Fruit fly (Drosophila melanogaster) whole organism, wandering third instar larva: Measurements from ENCODE around the gene Nup107.

Experiments used
- Abd-B ChIP-seq: fragments of >200 bp; optimal IDR thresholded peaks from 2 replicates; lab custom pipeline; 2017; ENCODE audit warnings: missing biosample characterization, missing genetic modification characterization
- CG32264 ChIP-seq: fragments of 200-800 bp; sonication (Bioruptor generic); optimal IDR thresholded peaks from 2 replicates; lab custom pipeline; 2016; ENCODE audit warnings: missing biosample characterization, missing genetic modification characterization
- CG9705 ChIP-seq: fragments of 200-800 bp; sonication (Bioruptor generic); optimal IDR thresholded peaks from 2 replicates; lab custom pipeline; 2018; ENCODE audit warnings: missing biosample characterization, mild to moderate bottlenecking, missing genetic modification characterization
- CrebA ChIP-seq: fragments of 200-800 bp; sonication (Bioruptor generic); optimal IDR thresholded peaks from 2 replicates; lab custom pipeline; 2016; ENCODE audit warnings: missing biosample characterization, mild to moderate bottlenecking, missing genetic modification characterization, borderline replicate concordance
- Dif ChIP-seq: fragments of 200-275, 200-300 bp; sonication (Bioruptor generic); optimal IDR thresholded peaks from 2 replicates; lab custom pipeline; 2018; ENCODE audit warnings: missing biosample characterization, missing genetic modification characterization; ENCODE audit not compliant: partially characterized antibody
- HLH106 ChIP-seq: fragments of 200-800 bp; optimal IDR thresholded peaks from 3 replicates; lab custom pipeline; 2019; ENCODE audit warnings: missing biosample characterization, mild to moderate bottlenecking, missing genetic modification characterization, moderate library complexity
- Hnf4 ChIP-seq: fragments of 200-800 bp; sonication (Bioruptor generic); optimal IDR thresholded peaks from 2 replicates; lab custom pipeline; 2016; ENCODE audit warnings: missing biosample characterization, mild to moderate bottlenecking, missing genetic modification characterization
- Hr83 ChIP-seq: fragments of 200-300 bp; sonication (Bioruptor generic); optimal IDR thresholded peaks from 2 replicates; lab custom pipeline; 2016; ENCODE audit warnings: missing biosample characterization, mild to moderate bottlenecking, missing genetic modification characterization, moderate library complexity; ENCODE audit not compliant: poor library complexity, severe bottlenecking
- Jra ChIP-seq: sonication (Bioruptor generic); optimal IDR thresholded peaks from 2 replicates; lab custom pipeline; 2016; ENCODE audit warnings: missing biosample characterization, missing genetic modification characterization
- Mio ChIP-seq: sonication (Bioruptor generic); optimal IDR thresholded peaks from 2 replicates; lab custom pipeline; 2016; ENCODE audit warnings: missing biosample characterization, missing genetic modification characterization
- Myc ChIP-seq: fragments of >200 bp; optimal IDR thresholded peaks from 2 replicates; lab custom pipeline; 2017
- N ChIP-seq: fragments of >200 bp; optimal IDR thresholded peaks from 2 replicates; lab custom pipeline; 2018; ENCODE audit warnings: missing biosample characterization, missing external identifiers, missing genetic modification characterization
- OdsH ChIP-seq: fragments of 200-800 bp; sonication (Bioruptor generic); optimal IDR thresholded peaks from 2 replicates; lab custom pipeline; 2016; ENCODE audit warnings: missing biosample characterization, mild to moderate bottlenecking, missing genetic modification characterization
- Rel ChIP-seq, 2 experiments: fragments of 200-800 bp; sonication (Bioruptor generic) in 1 of 2; optimal IDR thresholded peaks; 2 replicates in 1 of 2; 3 replicates in 1 of 2; lab custom pipeline; 2016 to 2019; ENCODE audit warnings: mild to moderate bottlenecking in 2 of 2, missing biosample characterization in 2 of 2, missing genetic modification characterization in 2 of 2, moderate library complexity in 1 of 2
- Sp1 ChIP-seq: fragments of 200-800 bp; sonication (Bioruptor generic); optimal IDR thresholded peaks from 3 replicates; lab custom pipeline; 2019; ENCODE audit warnings: missing biosample characterization, mild to moderate bottlenecking, missing genetic modification characterization, moderate library complexity
- Vsx2 ChIP-seq: fragments of 200-300, 225-300 bp; sonication (Bioruptor generic); optimal IDR thresholded peaks from 2 replicates; lab custom pipeline; 2018; ENCODE audit warnings: missing biosample characterization, missing genetic modification characterization; ENCODE audit not compliant: partially characterized antibody
- br ChIP-seq: fragments of 200-800 bp; sonication (Bioruptor generic); optimal IDR thresholded peaks from 2 replicates; lab custom pipeline; 2016; ENCODE audit warnings: missing biosample characterization, missing genetic modification characterization
- brk ChIP-seq: fragments of 200-800 bp; sonication (Bioruptor generic); optimal IDR thresholded peaks from 2 replicates; lab custom pipeline; 2016; ENCODE audit warnings: missing biosample characterization, mild to moderate bottlenecking, missing genetic modification characterization
- dl ChIP-seq, 2 experiments: fragments of 175-275, 200-275 bp in 1 of 2; fragments of 200-275 bp in 1 of 2; sonication (Bioruptor generic); optimal IDR thresholded peaks; lab custom pipeline; 2018; ENCODE audit warnings: mild to moderate bottlenecking in 2 of 2, missing biosample characterization in 2 of 2, missing genetic modification characterization in 2 of 2, moderate library complexity in 2 of 2; ENCODE audit not compliant: partially characterized antibody in 2 of 2, insufficient read depth in 1 of 2
- dmrt93B ChIP-seq: fragments of 200-800 bp; sonication (Bioruptor generic); optimal IDR thresholded peaks from 2 replicates; lab custom pipeline; 2018; ENCODE audit warnings: missing biosample characterization, mild to moderate bottlenecking, missing genetic modification characterization
- dsf ChIP-seq: sonication (Bioruptor generic); optimal IDR thresholded peaks from 2 replicates; lab custom pipeline; 2016; ENCODE audit warnings: missing biosample characterization, missing genetic modification characterization, borderline replicate concordance
- ey ChIP-seq: fragments of 200-800 bp; sonication (Bioruptor generic); optimal IDR thresholded peaks from 2 replicates; lab custom pipeline; 2016; ENCODE audit warnings: missing biosample characterization, missing genetic modification characterization
- foxo ChIP-seq, 2 experiments: fragments of 200-800 bp; sonication (Bioruptor generic); optimal IDR thresholded peaks; 2 replicates in 1 of 2; 3 replicates in 1 of 2; lab custom pipeline; 2016 to 2017; ENCODE audit warnings: missing biosample characterization in 2 of 2, missing genetic modification characterization in 2 of 2
- fru ChIP-seq: fragments of 200-800 bp; sonication (Bioruptor generic); optimal IDR thresholded peaks from 3 replicates; lab custom pipeline; 2016; ENCODE audit warnings: missing biosample characterization, mild to moderate bottlenecking, missing genetic modification characterization
- h ChIP-seq: fragments of 200-800 bp; sonication (Bioruptor generic); optimal IDR thresholded peaks from 3 replicates; lab custom pipeline; 2016; ENCODE audit warnings: missing biosample characterization, mild to moderate bottlenecking, missing genetic modification characterization
- jim ChIP-seq: fragments of 175-275, 200-325 bp; sonication (Bioruptor generic); optimal IDR thresholded peaks from 2 replicates; lab custom pipeline; 2016; ENCODE audit warnings: missing biosample characterization, mild to moderate bottlenecking, missing genetic modification characterization
- lola ChIP-seq: fragments of >200 bp; optimal IDR thresholded peaks from 2 replicates; lab custom pipeline; 2017; ENCODE audit warnings: missing biosample characterization, missing genetic modification characterization
- rgr ChIP-seq: fragments of 200-800 bp; sonication (Bioruptor generic); optimal IDR thresholded peaks from 3 replicates; lab custom pipeline; 2016; ENCODE audit warnings: missing biosample characterization, mild to moderate bottlenecking, missing genetic modification characterization
- sv ChIP-seq: fragments of 200-800 bp; sonication (Bioruptor generic); optimal IDR thresholded peaks from 3 replicates; lab custom pipeline; 2016; ENCODE audit warnings: missing biosample characterization, missing genetic modification characterization
- woc ChIP-seq: sonication (Bioruptor generic); optimal IDR thresholded peaks from 2 replicates; lab custom pipeline; 2016; ENCODE audit warnings: missing biosample characterization, mild to moderate bottlenecking, missing genetic modification characterization

The Nup107 gene

dm6 chr2L:10767597-10768188 lies 31.8 kb upstream of the Nup107 start, which contains the start of gene Ubc2:
Gene Ubc2, minus strand, starts transcription at chr2L:10768006.
- TF ChIP-seq CG9705 (GFP tag; lab: Kevin White, UChicago), result no peak
- no peak for TF ChIP-seq Rel (GFP tag; optimal IDR thresholded peaks at IDR 0.05; lab: Kevin White, UChicago)
- peak; percentile 22 for TF ChIP-seq Rel (tag; optimal IDR thresholded peaks at IDR 0.05; lab: Kevin White, UChicago)
- no peak for TF ChIP-seq Abd-B (GFP tag; lab: Kevin White, UChicago)
- TF ChIP-seq lola, result no peak
- TF ChIP-seq jim (GFP tag; lab: Kevin White, UChicago), result no peak
- no peak for TF ChIP-seq ey (GFP tag; lab: Kevin White, UChicago)
- TF ChIP-seq Hnf4 (GFP tag; lab: Kevin White, UChicago), result no peak
- TF ChIP-seq Dif (GFP tag; lab: Kevin White, UChicago), result no peak
- TF ChIP-seq fru (GFP tag; lab: Kevin White, UChicago), result no peak
- no peak for TF ChIP-seq Mio
- no peak for TF ChIP-seq br (GFP tag; lab: Kevin White, UChicago)
- TF ChIP-seq Myc (lab: Kevin White, UChicago), result no peak
- no peak for TF ChIP-seq foxo (GFP tag; optimal IDR thresholded peaks at IDR 0.05; lab: Kevin White, UChicago)
- TF ChIP-seq sv (GFP tag; lab: Kevin White, UChicago), result peak; percentile 12
- TF ChIP-seq dmrt93B (GFP tag; lab: Kevin White, UChicago), result no peak
- TF ChIP-seq Hr83 (GFP tag; lab: Kevin White, UChicago), result peak; percentile 62
- no peak for TF ChIP-seq CG32264 (GFP tag; lab: Kevin White, UChicago)
- TF ChIP-seq Sp1 (GFP tag; lab: Kevin White, UChicago), result no peak
- TF ChIP-seq N (GFP tag; lab: Kevin White, UChicago), result no peak
- TF ChIP-seq Vsx2 (GFP tag; lab: Kevin White, UChicago), result no peak
- peak; percentile 14 for TF ChIP-seq rgr
- TF ChIP-seq brk (GFP tag; lab: Kevin White, UChicago), result no peak

- no peak for TF ChIP-seq dl (GFP tag; optimal IDR thresholded peaks at IDR 0.05; lab: Kevin White, UChicago; ENCODE audit: insufficient read depth in 1 of 2, partially characterized antibody in 2 of 2)
- TF ChIP-seq Sp1 (GFP tag; lab: Kevin White, UChicago), result peak; percentile 43
- TF ChIP-seq brk (GFP tag; lab: Kevin White, UChicago), result no peak
- peak; percentile 27 for TF ChIP-seq fru (GFP tag; lab: Kevin White, UChicago)
- TF ChIP-seq HLH106 (tag; lab: Kevin White, UChicago), result peak; percentile 11
- TF ChIP-seq dsf (GFP tag; lab: Kevin White, UChicago), result no peak
- TF ChIP-seq Jra (GFP tag; lab: Kevin White, UChicago), result no peak
- no peak for TF ChIP-seq CrebA (GFP tag; lab: Kevin White, UChicago)
- TF ChIP-seq OdsH (GFP tag; lab: Kevin White, UChicago), result peak; percentile 17
- TF ChIP-seq h (GFP tag; lab: Kevin White, UChicago), result peak; percentile 22
- TF ChIP-seq foxo (GFP tag; optimal IDR thresholded peaks at IDR 0.05; lab: Kevin White, UChicago), result peak in 1 of 2 experiments; percentile 22
- TF ChIP-seq woc (GFP tag; lab: Kevin White, UChicago), result no peak
These were observed 24.7 kb upstream of the Nup107 start, which contains the start of gene CG6495 for dm6 chr2L:10760422-10761166. Gene CG6495, plus strand, starts transcription at chr2L:10761116.

dm6 chr2L:10759624-10760023 lies 23.8 kb upstream of the Nup107 start:
- TF ChIP-seq Abd-B (GFP tag; lab: Kevin White, UChicago) (no peak), OdsH (GFP tag; lab: Kevin White, UChicago) (peak; percentile 16), woc (GFP tag; lab: Kevin White, UChicago) (peak; percentile 37), h (GFP tag; lab: Kevin White, UChicago) (peak; percentile 21), ey (GFP tag; lab: Kevin White, UChicago) (peak; percentile 26), Mio (no peak), foxo (GFP tag; optimal IDR thresholded peaks at IDR 0.05; lab: Kevin White, UChicago) (peak in 1 of 2 experiments; percentile 50), dl (GFP tag; optimal IDR thresholded peaks at IDR 0.05; lab: Kevin White, UChicago; ENCODE audit: insufficient read depth in 1 of 2, partially characterized antibody in 2 of 2) (no peak)
